Worm (Caenorhabditis elegans) whole organism, L4 larva: ENCODE data around the gene prmt-1.

Experiments used
- daf-19 ChIP-seq: fragments of 200-800 bp; sonication (Bioruptor generic); conservative IDR thresholded peaks from 2 replicates; pipeline ENCODE4 v1.3.6; 2022; ENCODE audit warnings: missing genetic modification characterization, missing compliant biosample characterization
- dmd-9 ChIP-seq: fragments of 200-800 bp; sonication (Bioruptor generic); IDR thresholded peaks from 2 replicates; pipeline ENCODE4 v1.3.6; 2022; ENCODE audit warnings: missing genetic modification reagents, missing genetic modification characterization, missing compliant biosample characterization
- jun-1 ChIP-seq: fragments of 150-350 bp; optimal IDR thresholded peaks from 2 replicates; lab custom pipeline; 2014; ENCODE audit warnings: missing biosample characterization, missing genetic modification reagents, missing genetic modification characterization
- nhr-237 ChIP-seq: sonication (generic microtip); optimal IDR thresholded peaks from 2 replicates; lab custom pipeline; 2017; ENCODE audit warnings: missing biosample characterization, missing genetic modification characterization
- nhr-25 ChIP-seq: sonication (generic microtip); optimal IDR thresholded peaks from 2 replicates; lab custom pipeline; 2017; ENCODE audit warnings: missing genetic modification characterization, mild to moderate bottlenecking, missing compliant biosample characterization, antibody characterized with exemption, moderate library complexity, borderline replicate concordance; ENCODE audit not compliant: insufficient read depth
- nhr-41 ChIP-seq: fragments of 200-800 bp; sonication (Bioruptor generic); IDR thresholded peaks from 2 replicates; pipeline ENCODE4 v1.3.6; 2022; ENCODE audit warnings: missing genetic modification reagents, missing genetic modification characterization, missing compliant biosample characterization
- snpc-1.2 ChIP-seq: fragments of 200-800 bp; sonication (Bioruptor generic); IDR thresholded peaks from 2 replicates; pipeline ENCODE4 v1.3.6; 2022; ENCODE audit warnings: missing genetic modification reagents, missing genetic modification characterization, missing compliant biosample characterization
- snpc-4 ChIP-seq: fragments of 150-350 bp; optimal IDR thresholded peaks from 2 replicates; lab custom pipeline; 2014; ENCODE audit warnings: missing biosample characterization, missing genetic modification characterization
- ztf-11 ChIP-seq: fragments of 150-350 bp; optimal IDR thresholded peaks from 2 replicates; lab custom pipeline; 2014; ENCODE audit warnings: missing biosample characterization, missing genetic modification characterization

ce11 chrV:20279811-20280317 lies 10.4 kb upstream of the prmt-1 start, which contains the start of gene pqn-94:
- TF ChIP-seq jun-1 (tag; lab: Kevin White, UChicago) (no peak), snpc-1.2 (GFP tag; lab: Robert Waterston, UW) (no peak), nhr-41 (GFP tag; lab: Robert Waterston, UW) (no peak), nhr-237 (tag; lab: Kevin White, UChicago) (no peak), snpc-4 (no peak), nhr-25 (tag; lab: Kevin White, UChicago) (no peak), dmd-9 (GFP tag; lab: Robert Waterston, UW) (no peak), ztf-11 (tag; lab: Kevin White, UChicago) (no peak), daf-19 (no peak)
